2 fruit fly cellular contexts compared by ENCODE assay signal in the genomic region with DNA sequence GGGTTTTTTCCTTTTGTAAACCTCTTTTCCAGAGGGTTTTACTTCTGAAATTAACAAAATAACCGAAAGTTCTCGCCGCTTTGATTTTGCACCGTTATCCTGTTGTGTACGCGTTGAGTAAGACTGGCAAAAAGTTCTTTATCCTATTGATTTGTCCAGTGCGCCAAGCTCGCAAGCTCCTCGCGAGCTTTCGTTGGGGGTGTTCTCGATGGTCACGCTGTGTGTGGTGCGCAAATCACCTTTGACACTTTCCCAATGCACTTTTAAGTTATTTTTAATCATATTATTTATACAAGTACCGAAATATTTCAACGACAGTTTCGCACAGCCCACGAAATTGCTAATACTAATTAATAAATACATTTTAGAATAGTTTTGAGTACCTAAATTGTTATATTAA.
TF ChIP-seq lines count a peak whose summit lies in the region.

No protein-coding gene starts in this region.

- TF ChIP-seq CTCF in whole organism, embryonic (GFP tag; optimal IDR thresholded peaks at IDR 0.05; lab: Kevin White, UChicago) = no peak

TF ChIP-seq in whole organism, embryonic, 481 proteins besides CTCF, POLR2A, EP300 and RAD21:
- TF ChIP-seq wek (GFP tag; optimal IDR thresholded peaks at IDR 0.05; lab: Kevin White, UChicago) = peak; percentile 82
- no peak for TF ChIP-seq CG7745 (tag; optimal IDR thresholded peaks at IDR 0.05; lab: Kevin White, UChicago)
- peak; percentile 22; the same call in 1 of the 3 replicates for TF ChIP-seq row (GFP tag; IDR thresholded peaks at IDR 0.05; lab: Robert Waterston, UW)
- TF ChIP-seq CG18262 (tag; optimal IDR thresholded peaks at IDR 0.05; lab: Kevin White, UChicago) = no peak
- TF ChIP-seq CG3995 (GFP tag; optimal IDR thresholded peaks at IDR 0.05; lab: Kevin White, UChicago) = peak; percentile 73
- peak; percentile 96 for TF ChIP-seq onecut (GFP tag; IDR thresholded peaks at IDR 0.05; lab: Robert Waterston, UW)
- peak; percentile 7 for TF ChIP-seq ewg (GFP tag; optimal IDR thresholded peaks at IDR 0.05; lab: Kevin White, UChicago)
- TF ChIP-seq scrt (GFP tag; optimal IDR thresholded peaks at IDR 0.05; lab: Kevin White, UChicago) = no peak
- peak; percentile 52; the same call in 1 of the 2 replicates for TF ChIP-seq MBD-R2 (GFP tag; IDR thresholded peaks at IDR 0.05; lab: Robert Waterston, UW)
- no peak for TF ChIP-seq Ets65A (GFP tag; lab: Kevin White, UChicago)
- no peak for TF ChIP-seq Gug (GFP tag; IDR thresholded peaks at IDR 0.05; lab: Robert Waterston, UW)

TF ChIP-seq in whole organism, prepupa, 60 proteins besides CTCF, POLR2A, EP300 and RAD21:
- TF ChIP-seq vri (GFP tag; optimal IDR thresholded peaks at IDR 0.05; lab: Kevin White, UChicago) (no peak), spab (GFP tag; optimal IDR thresholded peaks at IDR 0.05; lab: Kevin White, UChicago) (no peak), Hr39 (GFP tag; optimal IDR thresholded peaks at IDR 0.05; lab: Kevin White, UChicago) (no peak), CG4318 (GFP tag; optimal IDR thresholded peaks at IDR 0.05; lab: Kevin White, UChicago) (no peak), Eip93F (GFP tag; optimal IDR thresholded peaks at IDR 0.05; lab: Kevin White, UChicago) (no peak), Smox (GFP tag; optimal IDR thresholded peaks at IDR 0.05; lab: Kevin White, UChicago) (no peak), svp (GFP tag; lab: Kevin White, UChicago) (peak; percentile 73), fd59A (GFP tag; optimal IDR thresholded peaks at IDR 0.05; lab: Kevin White, UChicago) (no peak)
